Worm (Caenorhabditis elegans): ENCODE results near the gene cyk-4.

The cyk-4 gene

ce11 chrIII:13721944-13722343 is 49.1 kb downstream of the cyk-4 start:
- TF ChIP-seq ceh-63 (GFP tag; optimal IDR thresholded peaks at IDR 0.05) (no peak), efl-1 (optimal IDR thresholded peaks at IDR 0.05) (no peak), efl-1 (GFP tag; optimal IDR thresholded peaks at IDR 0.05 in 1 of 2) (peak in 1 of 2 experiments; percentile 6)

DNA sequence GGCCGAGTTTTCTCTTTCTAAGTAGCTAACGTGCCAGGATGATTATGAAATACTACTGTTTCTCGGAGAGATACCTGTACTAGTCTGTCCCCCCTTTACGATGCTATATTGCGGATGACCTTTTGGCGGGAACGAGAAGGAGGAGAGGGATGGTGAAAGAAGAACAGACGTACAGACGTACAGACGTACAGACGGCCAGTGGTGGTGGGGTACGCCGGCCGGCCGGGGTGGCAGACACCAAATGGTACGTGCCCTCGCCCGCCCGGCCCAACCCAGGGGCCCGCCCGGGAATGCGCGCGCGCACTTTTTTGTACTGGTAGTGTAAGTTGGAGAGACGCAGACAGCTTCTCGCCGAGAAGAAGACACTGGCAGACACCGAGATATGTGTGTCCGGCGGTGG is 50.0 kb downstream of the cyk-4 start:
- peak; percentile 7 for TF ChIP-seq nhr-90 (tag; optimal IDR thresholded peaks at IDR 0.05; ENCODE audit: poor library complexity)
- TF ChIP-seq lin-14 (GFP tag; optimal IDR thresholded peaks at IDR 0.05): peak; percentile 48
- peak; percentile 71 for TF ChIP-seq nhr-85 (tag)
- no peak for TF ChIP-seq nhr-12 (tag; optimal IDR thresholded peaks at IDR 0.05)
- peak; percentile 18 for TF ChIP-seq ceh-8 (GFP tag; optimal IDR thresholded peaks at IDR 0.05)
- TF ChIP-seq lir-3 (tag; optimal IDR thresholded peaks at IDR 0.05; ENCODE audit: poor library complexity): no peak
- no peak for TF ChIP-seq dpl-1 (GFP tag; optimal IDR thresholded peaks at IDR 0.05)
- no peak for TF ChIP-seq pqm-1 (tag; optimal IDR thresholded peaks at IDR 0.05)
- TF ChIP-seq blmp-1 (tag; optimal IDR thresholded peaks at IDR 0.05): peak; percentile 70
- 0 out of 2 replicates have a peak, but pooled peaks have one; percentile 37 for TF ChIP-seq grh-1 (GFP tag; IDR thresholded peaks at IDR 0.05)

ce11 chrIII:13720190-13720741 is 50.8 kb downstream of the cyk-4 start:
- TF ChIP-seq nhr-90 (tag; optimal IDR thresholded peaks at IDR 0.05; ENCODE audit: poor library complexity): no peak
- TF ChIP-seq blmp-1 (tag; optimal IDR thresholded peaks at IDR 0.05): peak; percentile 99

DNA sequence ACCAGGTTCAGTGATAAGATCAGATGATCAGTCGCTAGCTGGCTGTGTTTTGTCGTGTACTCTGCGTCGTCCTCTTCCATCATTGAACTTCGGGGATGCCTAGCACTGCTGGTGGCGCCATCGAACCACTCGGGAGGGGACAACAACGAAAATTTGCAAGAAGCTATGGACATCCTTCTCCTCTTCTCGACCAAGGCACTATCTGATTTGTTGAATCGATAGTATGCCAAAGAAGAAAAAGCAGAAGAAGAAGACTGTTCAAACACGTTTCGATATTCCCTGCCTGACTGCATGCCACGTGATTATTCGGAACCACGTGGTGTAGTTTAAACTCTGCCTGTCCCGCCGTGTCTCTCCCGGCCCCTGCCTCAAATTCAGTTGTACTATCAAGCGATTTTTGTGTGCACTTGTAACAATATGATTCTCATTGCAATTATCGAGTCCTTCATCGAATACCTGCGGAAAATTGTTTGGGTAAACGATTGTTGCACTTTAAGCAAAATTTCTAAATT is 51.7 kb downstream of the cyk-4 start:
- TF ChIP-seq lin-35 (GFP tag; optimal IDR thresholded peaks at IDR 0.05) (peak; percentile 12 to 59), isw-1 (GFP tag; IDR thresholded peaks at IDR 0.05) (no peak), fos-1 (tag; optimal IDR thresholded peaks at IDR 0.05) (no peak), nhr-12 (tag; optimal IDR thresholded peaks at IDR 0.05) (no peak), unc-130 (tag; optimal IDR thresholded peaks at IDR 0.05) (peak; percentile 47), mep-1 (tag; optimal IDR thresholded peaks at IDR 0.05) (no peak), efl-1 (optimal IDR thresholded peaks at IDR 0.05) (peak in 1 of 2 experiments; percentile 5), efl-1 (GFP tag; optimal IDR thresholded peaks at IDR 0.05 in 1 of 2) (peak in 1 of 2 experiments; percentile 90), C04F5.9 (tag; optimal IDR thresholded peaks at IDR 0.05) (no peak), nhr-20 (tag; optimal IDR thresholded peaks at IDR 0.05) (peak; percentile 69), nhr-77 (tag; optimal IDR thresholded peaks at IDR 0.05) (no peak), unc-62 (GFP tag; optimal IDR thresholded peaks at IDR 0.05) (no peak), nhr-47 (tag; optimal IDR thresholded peaks at IDR 0.05) (peak; percentile 39), nhr-237 (tag; optimal IDR thresholded peaks at IDR 0.05) (no peak), hlh-4 (tag; optimal IDR thresholded peaks at IDR 0.05) (no peak), ceh-63 (GFP tag; optimal IDR thresholded peaks at IDR 0.05) (no peak), tlp-1 (tag; optimal IDR thresholded peaks at IDR 0.05) (no peak), jun-1 (tag; optimal IDR thresholded peaks at IDR 0.05) (no peak), mab-9 (GFP tag; IDR thresholded peaks at IDR 0.05) (no peak), ceh-82 (tag; optimal IDR thresholded peaks at IDR 0.05) (no peak), zag-1 (tag; optimal IDR thresholded peaks at IDR 0.05) (no peak), sup-37 (GFP tag; optimal IDR thresholded peaks at IDR 0.05) (peak; percentile 25), C34B4.2 (tag; optimal IDR thresholded peaks at IDR 0.05) (no peak), nhr-84 (tag; optimal IDR thresholded peaks at IDR 0.05) (no peak), unc-30 (tag; optimal IDR thresholded peaks at IDR 0.05) (no peak), irx-1 (tag; optimal IDR thresholded peaks at IDR 0.05) (peak; percentile 5), pqm-1 (tag; optimal IDR thresholded peaks at IDR 0.05) (no peak), grh-1 (GFP tag; IDR thresholded peaks at IDR 0.05) (peak; percentile 52; the same call in 1 of the 2 replicates), dpl-1 (GFP tag; optimal IDR thresholded peaks at IDR 0.05) (peak in 2 of 3 experiments; percentile 10 to 26), swsn-7 (tag; optimal IDR thresholded peaks at IDR 0.05) (peak; percentile 10), nhr-28 (tag; optimal IDR thresholded peaks at IDR 0.05) (no peak), lin-15B (tag; optimal IDR thresholded peaks at IDR 0.05) (no peak), mef-2 (tag; optimal IDR thresholded peaks at IDR 0.05) (no peak), unc-86 (tag; optimal IDR thresholded peaks at IDR 0.05) (no peak), ceh-88 (GFP tag; IDR thresholded peaks at IDR 0.05) (no peak), efl-3 (GFP tag; optimal IDR thresholded peaks at IDR 0.05) (no peak), nhr-71 (tag; optimal IDR thresholded peaks at IDR 0.05) (peak; percentile 85), ztf-11 (tag; optimal IDR thresholded peaks at IDR 0.05) (no peak), hlh-17 (GFP tag; optimal IDR thresholded peaks at IDR 0.05; ENCODE audit: borderline replicate concordance) (no peak)
